Worm (Caenorhabditis elegans): ENCODE measurements around the gene sgcb-1.

The sgcb-1 gene

ce11 chrII:288705-289205 is 37.3 kb upstream of the sgcb-1 start, which contains the start of gene mrpl-41:
mrpl-41 (plus strand) TSS chrII:288939.
- TF ChIP-seq ceh-83 (GFP tag; optimal IDR thresholded peaks at IDR 0.05) (no peak), pha-4 (tag; optimal IDR thresholded peaks at IDR 0.05) (no peak), snpc-4 (tag; optimal IDR thresholded peaks at IDR 0.05) (no peak), cnd-1 (tag; optimal IDR thresholded peaks at IDR 0.05) (no peak), nhr-2 (tag; optimal IDR thresholded peaks at IDR 0.05) (no peak)

- TF ChIP-seq nhr-28 (tag; optimal IDR thresholded peaks at IDR 0.05) = no peak
- no peak for TF ChIP-seq ceh-39 (tag; optimal IDR thresholded peaks at IDR 0.05)
- no peak for TF ChIP-seq zip-8 (tag; optimal IDR thresholded peaks at IDR 0.05)
- no peak for TF ChIP-seq nhr-76 (tag; optimal IDR thresholded peaks at IDR 0.05)
- no peak for TF ChIP-seq ztf-11 (tag; optimal IDR thresholded peaks at IDR 0.05)
- TF ChIP-seq flh-1 (GFP tag; optimal IDR thresholded peaks at IDR 0.05) = no peak
- no peak for TF ChIP-seq pha-4 (tag; optimal IDR thresholded peaks at IDR 0.05)
- TF ChIP-seq lsy-2 (tag; optimal IDR thresholded peaks at IDR 0.05) = no peak
- no peak for TF ChIP-seq blmp-1 (tag; optimal IDR thresholded peaks at IDR 0.05)
- TF ChIP-seq cnd-1 (tag; optimal IDR thresholded peaks at IDR 0.05) = no peak
- TF ChIP-seq nhr-237 (tag; optimal IDR thresholded peaks at IDR 0.05) = no peak
- no peak for TF ChIP-seq elt-1 (tag; optimal IDR thresholded peaks at IDR 0.05; ENCODE audit: borderline replicate concordance, insufficient read depth)
- no peak for TF ChIP-seq nhr-2 (tag; optimal IDR thresholded peaks at IDR 0.05)
- no peak for TF ChIP-seq unc-62 (GFP tag; optimal IDR thresholded peaks at IDR 0.05)
Measured at ce11 chrII:290282-290681, 35.8 kb upstream of the sgcb-1 start, which contains the start of gene djr-1.1. djr-1.1 (plus strand) TSS chrII:290582.

ce11 chrII:294606-295005 is 31.5 kb upstream of the sgcb-1 start, which contains the start of gene B0432.11:
B0432.11 (minus strand) TSS chrII:294706.
- no peak for TF ChIP-seq elt-3 (tag; optimal IDR thresholded peaks at IDR 0.05)
- no peak for TF ChIP-seq mab-5 (tag; optimal IDR thresholded peaks at IDR 0.05)
- no peak for TF ChIP-seq hlh-1 (tag; optimal IDR thresholded peaks at IDR 0.05)
- TF ChIP-seq mls-2 (tag; optimal IDR thresholded peaks at IDR 0.05) = no peak
- no peak for TF ChIP-seq unc-39 (tag; optimal IDR thresholded peaks at IDR 0.05)
- TF ChIP-seq drap-1 (GFP tag; optimal IDR thresholded peaks at IDR 0.05) = no peak
- no peak for TF ChIP-seq elt-1 (tag; optimal IDR thresholded peaks at IDR 0.05; ENCODE audit: borderline replicate concordance, insufficient read depth)
- no peak for TF ChIP-seq ham-2 (GFP tag; optimal IDR thresholded peaks at IDR 0.05)
- TF ChIP-seq lin-32 (GFP tag; optimal IDR thresholded peaks at IDR 0.05) = no peak
- no peak for TF ChIP-seq nhr-76 (tag; optimal IDR thresholded peaks at IDR 0.05)
- TF ChIP-seq ceh-83 (GFP tag; optimal IDR thresholded peaks at IDR 0.05) = no peak
- no peak for TF ChIP-seq ztf-11 (tag; optimal IDR thresholded peaks at IDR 0.05)

ce11 chrII:296911-297440 is 29.1 kb upstream of the sgcb-1 start, which contains the start of the genes clec-117 and B0432.1:
clec-117 (minus strand) TSS chrII:297011.
B0432.1 (plus strand) TSS chrII:297390.
- TF ChIP-seq M03D4.4 (tag; optimal IDR thresholded peaks at IDR 0.05) = no peak
- no peak for TF ChIP-seq mep-1 (tag; optimal IDR thresholded peaks at IDR 0.05)
- no peak for TF ChIP-seq nhr-2 (tag; optimal IDR thresholded peaks at IDR 0.05)
- no peak for TF ChIP-seq drap-1 (GFP tag; optimal IDR thresholded peaks at IDR 0.05)
- TF ChIP-seq mab-5 (tag; optimal IDR thresholded peaks at IDR 0.05) = no peak
- TF ChIP-seq pha-4 (tag; optimal IDR thresholded peaks at IDR 0.05) = no peak
- TF ChIP-seq lin-32 (GFP tag; optimal IDR thresholded peaks at IDR 0.05) = no peak
- TF ChIP-seq cnd-1 (tag; optimal IDR thresholded peaks at IDR 0.05) = no peak
- TF ChIP-seq unc-120 (tag; optimal IDR thresholded peaks at IDR 0.05; ENCODE audit: poor library complexity, severe bottlenecking) = no peak
- no peak for TF ChIP-seq blmp-1 (tag; optimal IDR thresholded peaks at IDR 0.05)
- TF ChIP-seq unc-62 (GFP tag; optimal IDR thresholded peaks at IDR 0.05) = no peak
- TF ChIP-seq nhr-237 (tag; optimal IDR thresholded peaks at IDR 0.05) = no peak
- TF ChIP-seq sptf-1 (tag; optimal IDR thresholded peaks at IDR 0.05) = no peak
- no peak for TF ChIP-seq nhr-76 (tag; optimal IDR thresholded peaks at IDR 0.05)
- no peak for TF ChIP-seq elt-1 (tag; optimal IDR thresholded peaks at IDR 0.05; ENCODE audit: borderline replicate concordance, insufficient read depth)
- no peak for TF ChIP-seq lin-13 (tag; optimal IDR thresholded peaks at IDR 0.05)
- no peak for TF ChIP-seq bed-3 (GFP tag; optimal IDR thresholded peaks at IDR 0.05)

- no peak for TF ChIP-seq mls-2 (tag; optimal IDR thresholded peaks at IDR 0.05)
- no peak for TF ChIP-seq unc-39 (tag; optimal IDR thresholded peaks at IDR 0.05)
Measured at ce11 chrII:299684-300083, 26.4 kb upstream of the sgcb-1 start, which contains the start of gene K01A2.6. K01A2.6 (plus strand) TSS chrII:299984.
